Worm (Caenorhabditis elegans): ENCODE data around the gene ttr-46.

ttr-46 gene

ce11 chrV:10000760-10001159 lies 49.7 kb downstream of the ttr-46 start, which contains the start of gene K08H10.10:
Gene K08H10.10, plus strand, starts transcription at chrV:10001060.
- TF ChIP-seq W03F9.2 (tag; optimal IDR thresholded peaks at IDR 0.05), result no peak
- TF ChIP-seq him-1 (tag; optimal IDR thresholded peaks at IDR 0.05), result no peak
- no peak for TF ChIP-seq dao-5 (tag; optimal IDR thresholded peaks at IDR 0.05)
